Worm (Caenorhabditis elegans): ENCODE results near the gene cup-5.

cup-5 gene

DNA sequence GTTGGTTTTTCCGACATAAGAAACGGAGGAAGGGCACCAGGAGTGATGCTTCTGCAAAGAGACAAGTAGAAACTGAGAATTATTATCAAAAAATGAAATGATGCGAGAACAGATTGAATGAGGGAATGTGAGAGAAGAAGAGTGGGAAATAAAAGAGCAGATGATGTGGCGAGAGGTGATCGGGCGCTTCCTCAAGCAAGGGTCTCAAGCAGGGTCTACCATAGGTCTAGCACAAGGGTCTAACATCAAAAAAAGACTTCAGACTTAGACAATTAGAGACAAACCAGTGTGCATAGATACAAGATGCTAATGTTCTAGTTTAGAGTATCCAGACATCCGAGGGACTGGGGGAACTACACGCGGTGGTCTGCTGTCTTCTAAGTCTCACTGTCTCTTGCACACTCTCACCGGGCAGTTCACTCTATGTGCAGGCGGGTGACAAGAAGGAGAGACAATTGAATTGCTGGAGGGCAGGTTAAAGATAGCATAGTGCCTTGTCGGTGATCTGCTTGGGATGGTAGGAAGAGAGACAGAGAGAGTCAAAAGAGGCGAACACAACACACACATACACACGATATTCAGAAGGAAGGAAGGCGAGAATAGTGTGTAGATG, 13.8 kb upstream of the cup-5 start, which contains the start of gene R13A5.7:
Gene R13A5.7, minus strand, starts transcription at position 51 of the 613 bp plus-strand sequence.
- TF ChIP-seq elt-1 (tag; optimal IDR thresholded peaks at IDR 0.05; ENCODE audit: borderline replicate concordance, insufficient read depth) (no peak), nhr-12 (tag; optimal IDR thresholded peaks at IDR 0.05) (no peak), unc-120 (tag; optimal IDR thresholded peaks at IDR 0.05; ENCODE audit: poor library complexity, severe bottlenecking) (peak; percentile 92), snpc-4 (tag; optimal IDR thresholded peaks at IDR 0.05) (no peak), mep-1 (tag; optimal IDR thresholded peaks at IDR 0.05) (peak; percentile 37), ces-1 (GFP tag; optimal IDR thresholded peaks at IDR 0.05) (peak; percentile 76), elt-3 (tag; optimal IDR thresholded peaks at IDR 0.05) (no peak), ceh-43 (GFP tag; optimal IDR thresholded peaks at IDR 0.05) (no peak), tbx-8 (GFP tag; optimal IDR thresholded peaks at IDR 0.05) (peak; percentile 17), unc-39 (tag; optimal IDR thresholded peaks at IDR 0.05) (no peak), pha-4 (tag; optimal IDR thresholded peaks at IDR 0.05) (peak; percentile 13), M03D4.4 (tag; optimal IDR thresholded peaks at IDR 0.05) (no peak), hlh-1 (tag; optimal IDR thresholded peaks at IDR 0.05) (peak; percentile 27), bed-3 (GFP tag; optimal IDR thresholded peaks at IDR 0.05) (no peak), cnd-1 (tag; optimal IDR thresholded peaks at IDR 0.05) (peak; percentile 3), nhr-237 (tag; optimal IDR thresholded peaks at IDR 0.05) (peak; percentile 2), mls-2 (tag; optimal IDR thresholded peaks at IDR 0.05) (peak; percentile 62), nhr-2 (tag; optimal IDR thresholded peaks at IDR 0.05) (peak; percentile 46), ceh-39 (tag; optimal IDR thresholded peaks at IDR 0.05) (peak; percentile 19), ham-2 (GFP tag; optimal IDR thresholded peaks at IDR 0.05) (peak; percentile 81), ceh-83 (GFP tag; optimal IDR thresholded peaks at IDR 0.05) (no peak), sptf-1 (tag; optimal IDR thresholded peaks at IDR 0.05) (peak; percentile 67), drap-1 (GFP tag; optimal IDR thresholded peaks at IDR 0.05) (peak; percentile 75), unc-62 (GFP tag; optimal IDR thresholded peaks at IDR 0.05) (peak; percentile 84), nhr-28 (tag; optimal IDR thresholded peaks at IDR 0.05) (no peak)

DNA sequence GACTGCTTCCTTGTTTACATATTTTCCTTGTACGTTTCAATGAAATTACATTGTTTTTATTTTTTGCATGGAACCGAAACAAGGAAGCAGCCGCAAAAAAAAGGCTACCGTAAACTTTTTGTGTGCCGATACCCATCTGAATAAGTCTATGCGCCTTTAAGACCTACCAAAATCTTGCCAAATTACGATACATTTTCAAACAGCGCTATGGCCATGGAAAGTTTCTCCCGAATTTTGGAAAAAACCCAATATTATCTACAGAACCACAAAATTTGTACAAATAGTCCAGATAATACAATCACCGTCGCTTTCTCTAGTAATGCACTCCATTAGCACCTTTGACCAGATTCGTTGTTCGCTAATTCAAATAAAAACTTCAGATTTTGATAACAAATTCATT, 12.3 kb upstream of the cup-5 start:
- no peak for TF ChIP-seq sem-2 (GFP tag; optimal IDR thresholded peaks at IDR 0.05)
- no peak for TF ChIP-seq M03D4.4 (tag; optimal IDR thresholded peaks at IDR 0.05)
- TF ChIP-seq hlh-1 (tag; optimal IDR thresholded peaks at IDR 0.05) = no peak
- TF ChIP-seq lin-13 (tag; optimal IDR thresholded peaks at IDR 0.05) = no peak
- TF ChIP-seq bed-3 (GFP tag; optimal IDR thresholded peaks at IDR 0.05) = no peak
- no peak for TF ChIP-seq pha-4 (tag; optimal IDR thresholded peaks at IDR 0.05)
- TF ChIP-seq sptf-1 (tag; optimal IDR thresholded peaks at IDR 0.05) = no peak
- no peak for TF ChIP-seq lsy-2 (tag; optimal IDR thresholded peaks at IDR 0.05)
- TF ChIP-seq mep-1 (tag; optimal IDR thresholded peaks at IDR 0.05) = no peak
- no peak for TF ChIP-seq ceh-39 (tag; optimal IDR thresholded peaks at IDR 0.05)
- no peak for TF ChIP-seq unc-39 (tag; optimal IDR thresholded peaks at IDR 0.05)
- TF ChIP-seq unc-62 (GFP tag; optimal IDR thresholded peaks at IDR 0.05) = no peak

DNA sequence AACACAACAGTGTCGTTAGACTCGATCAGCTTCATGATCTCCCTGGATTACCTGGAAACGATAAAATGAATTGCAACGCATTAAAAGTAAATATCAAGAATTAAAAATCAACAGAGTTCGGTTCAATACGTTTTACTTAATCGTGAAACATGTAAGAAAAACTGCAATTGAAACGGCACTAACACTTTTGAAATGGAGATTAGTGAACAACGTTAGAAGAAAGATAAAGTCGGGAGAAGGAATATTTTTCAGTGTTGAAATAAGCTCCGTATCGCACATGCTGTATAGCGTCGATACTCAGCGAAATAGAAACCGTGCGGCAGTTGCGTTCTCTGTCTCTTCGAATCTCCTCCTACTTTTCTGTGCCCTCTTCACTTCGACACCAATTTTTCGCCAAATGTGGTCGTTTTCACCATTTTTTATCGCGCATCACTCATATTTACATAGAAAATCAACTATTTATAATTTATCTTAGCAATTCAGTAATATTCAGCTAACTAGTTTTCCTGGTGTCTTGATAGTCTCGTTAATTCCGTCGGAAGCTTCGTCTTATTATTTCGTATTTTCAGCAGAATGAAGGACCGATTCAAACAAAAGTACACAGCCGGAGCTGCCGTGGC, 11.1 kb upstream of the cup-5 start, which contains the start of the genes rpl-9 and lpd-7:
Gene rpl-9, minus strand, starts transcription at position 51 of the 620 bp plus-strand sequence.
Gene lpd-7, plus strand, starts transcription at position 570 of the 620 bp plus-strand sequence.
- TF ChIP-seq mab-5 (tag; optimal IDR thresholded peaks at IDR 0.05) = peak; percentile 21
- no peak for TF ChIP-seq ztf-11 (tag; optimal IDR thresholded peaks at IDR 0.05)
- TF ChIP-seq nhr-76 (tag; optimal IDR thresholded peaks at IDR 0.05) = no peak
- TF ChIP-seq ceh-83 (GFP tag; optimal IDR thresholded peaks at IDR 0.05) = no peak
- TF ChIP-seq lsy-2 (tag; optimal IDR thresholded peaks at IDR 0.05) = peak; percentile 84
- TF ChIP-seq tbx-8 (GFP tag; optimal IDR thresholded peaks at IDR 0.05) = no peak
- TF ChIP-seq sptf-1 (tag; optimal IDR thresholded peaks at IDR 0.05) = peak; percentile 32
- no peak for TF ChIP-seq zip-8 (tag; optimal IDR thresholded peaks at IDR 0.05)
- TF ChIP-seq M03D4.4 (tag; optimal IDR thresholded peaks at IDR 0.05) = no peak
- TF ChIP-seq nhr-2 (tag; optimal IDR thresholded peaks at IDR 0.05) = no peak
- TF ChIP-seq snpc-4 (tag; optimal IDR thresholded peaks at IDR 0.05) = no peak
- no peak for TF ChIP-seq nhr-12 (tag; optimal IDR thresholded peaks at IDR 0.05)
- peak; percentile 95 for TF ChIP-seq mep-1 (tag; optimal IDR thresholded peaks at IDR 0.05)
- TF ChIP-seq unc-39 (tag; optimal IDR thresholded peaks at IDR 0.05) = no peak
- TF ChIP-seq unc-62 (GFP tag; optimal IDR thresholded peaks at IDR 0.05) = peak; percentile 63
- TF ChIP-seq pha-4 (tag; optimal IDR thresholded peaks at IDR 0.05) = peak; percentile 75
- TF ChIP-seq flh-1 (GFP tag; optimal IDR thresholded peaks at IDR 0.05) = no peak
- no peak for TF ChIP-seq cnd-1 (tag; optimal IDR thresholded peaks at IDR 0.05)
- TF ChIP-seq hlh-1 (tag; optimal IDR thresholded peaks at IDR 0.05) = peak; percentile 75
- TF ChIP-seq lin-32 (GFP tag; optimal IDR thresholded peaks at IDR 0.05) = peak; percentile 2
- peak; percentile 28 for TF ChIP-seq ham-2 (GFP tag; optimal IDR thresholded peaks at IDR 0.05)
- TF ChIP-seq mls-2 (tag; optimal IDR thresholded peaks at IDR 0.05) = no peak
- peak; percentile 72 for TF ChIP-seq nhr-237 (tag; optimal IDR thresholded peaks at IDR 0.05)
- peak; percentile 18 for TF ChIP-seq elt-3 (tag; optimal IDR thresholded peaks at IDR 0.05)
- no peak for TF ChIP-seq drap-1 (GFP tag; optimal IDR thresholded peaks at IDR 0.05)
- no peak for TF ChIP-seq elt-1 (tag; optimal IDR thresholded peaks at IDR 0.05; ENCODE audit: borderline replicate concordance, insufficient read depth)
- TF ChIP-seq bed-3 (GFP tag; optimal IDR thresholded peaks at IDR 0.05) = no peak
- TF ChIP-seq unc-120 (tag; optimal IDR thresholded peaks at IDR 0.05; ENCODE audit: poor library complexity, severe bottlenecking) = peak; percentile 61
- TF ChIP-seq blmp-1 (tag; optimal IDR thresholded peaks at IDR 0.05) = no peak
- TF ChIP-seq lin-13 (tag; optimal IDR thresholded peaks at IDR 0.05) = peak; percentile 72
- TF ChIP-seq ceh-39 (tag; optimal IDR thresholded peaks at IDR 0.05) = peak; percentile 33
- peak; percentile 49 for TF ChIP-seq ces-1 (GFP tag; optimal IDR thresholded peaks at IDR 0.05)
- TF ChIP-seq ceh-43 (GFP tag; optimal IDR thresholded peaks at IDR 0.05) = no peak
